Worm (Caenorhabditis elegans) whole organism, L4 larva: Measurements from ENCODE around the gene srx-54.
A peak's percentile ranks its signal among the peaks of the same experiment; 100 is the strongest.

Experiments used
- D1046.2 ChIP-seq: fragments of 200-800 bp; sonication (Bioruptor generic); IDR thresholded peaks from 2 replicates; pipeline ENCODE4 v1.3.6; 2022; ENCODE audit warnings: missing genetic modification characterization, missing compliant biosample characterization
- F26F4.8 ChIP-seq: fragments of 200-800 bp; sonication (Bioruptor generic); conservative IDR thresholded peaks from 2 replicates; pipeline ENCODE4 v1.3.6; 2022; ENCODE audit warnings: missing genetic modification characterization, missing compliant biosample characterization
- F37D6.2 ChIP-seq: sonication (generic microtip); optimal IDR thresholded peaks from 2 replicates; lab custom pipeline; 2016; ENCODE audit warnings: mild to moderate bottlenecking, missing genetic modification characterization, missing compliant biosample characterization
- R02D3.7 ChIP-seq: fragments of 150-350 bp; sonication (generic microtip); optimal IDR thresholded peaks from 3 replicates; lab custom pipeline; 2014; ENCODE audit warnings: missing biosample characterization, missing genetic modification characterization
- Y75B8A.6 ChIP-seq: fragments of 200-800 bp; sonication (Bioruptor generic); IDR thresholded peaks from 2 replicates; pipeline ENCODE4 v1.3.6; 2022; ENCODE audit warnings: missing genetic modification reagents, missing genetic modification characterization, missing compliant biosample characterization
- aly-2 ChIP-seq: sonication (generic microtip); optimal IDR thresholded peaks from 2 replicates; lab custom pipeline; 2018; ENCODE audit warnings: missing biosample characterization, missing genetic modification characterization
- arid-1 ChIP-seq: fragments of 200-800 bp; sonication (Bioruptor generic); conservative IDR thresholded peaks from 2 replicates; pipeline ENCODE4 v1.3.6; 2022; ENCODE audit warnings: missing genetic modification reagents, missing genetic modification characterization, missing compliant biosample characterization
- ceh-28 ChIP-seq: fragments of 150-350 bp; optimal IDR thresholded peaks from 2 replicates; lab custom pipeline; 2014; ENCODE audit warnings: missing biosample characterization, missing genetic modification reagents, missing genetic modification characterization
- ceh-44 ChIP-seq: fragments of 200-800 bp; sonication (Bioruptor generic); IDR thresholded peaks from 2 replicates; pipeline ENCODE4 v1.3.6; 2022; ENCODE audit warnings: missing genetic modification reagents, missing genetic modification characterization, missing compliant biosample characterization
- ces-1 ChIP-seq: fragments of 150-350 bp; sonication (generic microtip); optimal IDR thresholded peaks from 4 replicates; lab custom pipeline; 2014; ENCODE audit warnings: missing biosample characterization, missing genetic modification reagents, missing genetic modification characterization
- cey-2 ChIP-seq: sonication (generic microtip); optimal IDR thresholded peaks from 3 replicates; lab custom pipeline; 2017; ENCODE audit warnings: missing genetic modification characterization, mild to moderate bottlenecking, missing compliant biosample characterization, antibody characterized with exemption, borderline replicate concordance; ENCODE audit not compliant: insufficient read depth
- daf-12 ChIP-seq: fragments of 150-350 bp; optimal IDR thresholded peaks from 2 replicates; lab custom pipeline; 2014; ENCODE audit warnings: missing biosample characterization, missing genetic modification reagents, missing genetic modification characterization
- daf-19 ChIP-seq: fragments of 200-800 bp; sonication (Bioruptor generic); conservative IDR thresholded peaks from 2 replicates; pipeline ENCODE4 v1.3.6; 2022; ENCODE audit warnings: missing genetic modification characterization, missing compliant biosample characterization
- fkh-10 ChIP-seq: fragments of 150-350 bp; optimal IDR thresholded peaks from 2 replicates; lab custom pipeline; 2014; ENCODE audit warnings: missing biosample characterization, missing genetic modification reagents, missing genetic modification characterization
- hlh-11 ChIP-seq: fragments of 200-800 bp; sonication (Bioruptor generic); optimal IDR thresholded peaks from 2 replicates; lab custom pipeline; 2018; ENCODE audit warnings: mild to moderate bottlenecking, missing genetic modification characterization, missing compliant biosample characterization
- hmg-1.1 ChIP-seq: fragments of 200-800 bp; sonication (Bioruptor generic); IDR thresholded peaks from 2 replicates; pipeline ENCODE4 v1.3.6; 2022; ENCODE audit warnings: missing genetic modification reagents, missing genetic modification characterization, missing compliant biosample characterization
- lim-7 ChIP-seq: fragments of 200-800 bp; sonication (Bioruptor generic); IDR thresholded peaks from 2 replicates; pipeline ENCODE4 v1.3.6; 2022; ENCODE audit warnings: missing genetic modification characterization, missing compliant biosample characterization
- lin-38 ChIP-seq: fragments of 200-800 bp; sonication (Bioruptor generic); IDR thresholded peaks from 2 replicates; pipeline ENCODE4 v1.3.6; 2022; ENCODE audit warnings: missing genetic modification reagents, missing genetic modification characterization, missing compliant biosample characterization
- lir-3 ChIP-seq: sonication (generic microtip); optimal IDR thresholded peaks from 2 replicates; lab custom pipeline; 2016; ENCODE audit warnings: mild to moderate bottlenecking, missing genetic modification characterization, missing compliant biosample characterization
- mdl-1 ChIP-seq, 2 experiments: fragments of 150-350 bp in 1 of 2; sonication (generic microtip) in 1 of 2; optimal IDR thresholded peaks; 2 replicates each; lab custom pipeline; 2014 to 2017; ENCODE audit warnings: missing biosample characterization in 2 of 2, missing genetic modification characterization in 2 of 2
- mxl-2 ChIP-seq: fragments of 200-800 bp; sonication (Bioruptor generic); conservative IDR thresholded peaks from 2 replicates; pipeline ENCODE4 v1.3.6; 2022; ENCODE audit warnings: missing genetic modification reagents, missing genetic modification characterization, missing compliant biosample characterization
- nhr-237 ChIP-seq: sonication (generic microtip); optimal IDR thresholded peaks from 2 replicates; lab custom pipeline; 2017; ENCODE audit warnings: missing biosample characterization, missing genetic modification characterization
- nhr-25 ChIP-seq: sonication (generic microtip); optimal IDR thresholded peaks from 2 replicates; lab custom pipeline; 2017; ENCODE audit warnings: missing genetic modification characterization, mild to moderate bottlenecking, missing compliant biosample characterization, antibody characterized with exemption, moderate library complexity, borderline replicate concordance; ENCODE audit not compliant: insufficient read depth
- pha-4 ChIP-seq, 2 experiments: fragments of 150-350 bp in 1 of 2; fragments of 200-800 bp in 1 of 2; sonication (Bioruptor generic) in 1 of 2; IDR thresholded peaks in 1 of 2; optimal IDR thresholded peaks in 1 of 2; 2 replicates each; pipeline versions ENCODE4 v1.3.6 to Lab custom; 2014 to 2022; ENCODE audit warnings: missing genetic modification characterization in 2 of 2, missing genetic modification reagents in 2 of 2, missing biosample characterization in 1 of 2, missing compliant biosample characterization in 1 of 2
- saeg-2 ChIP-seq: fragments of 200-800 bp; sonication (Bioruptor generic); IDR thresholded peaks from 2 replicates; pipeline ENCODE4 v1.3.6; 2022; ENCODE audit warnings: missing genetic modification reagents, missing genetic modification characterization, missing compliant biosample characterization
- spr-3 ChIP-seq: fragments of 200-800 bp; sonication (Bioruptor generic); optimal IDR thresholded peaks from 2 replicates; lab custom pipeline; 2018; ENCODE audit warnings: mild to moderate bottlenecking, missing genetic modification characterization, missing compliant biosample characterization
- unc-130 ChIP-seq: sonication (generic microtip); optimal IDR thresholded peaks from 2 replicates; lab custom pipeline; 2016; ENCODE audit warnings: missing genetic modification reagents, missing genetic modification characterization, missing compliant biosample characterization
- unc-62 ChIP-seq, 3 experiments: fragments of 150-350 bp in 1 of 3; sonication (generic microtip); optimal IDR thresholded peaks in 2 of 3; peaks in 1 of 3; 1 replicate in 1 of 3; 2 replicates in 2 of 3; lab custom pipeline; 2014 to 2017; ENCODE audit warnings: missing biosample characterization in 3 of 3, missing genetic modification characterization in 3 of 3, missing genetic modification reagents in 3 of 3, missing genotype in 1 of 3
- zag-1 ChIP-seq: fragments of 150-350 bp; optimal IDR thresholded peaks from 2 replicates; lab custom pipeline; 2014; ENCODE audit warnings: missing biosample characterization, missing genetic modification characterization
- ztf-11 ChIP-seq: fragments of 150-350 bp; optimal IDR thresholded peaks from 2 replicates; lab custom pipeline; 2014; ENCODE audit warnings: missing biosample characterization, missing genetic modification characterization
- ztf-7 ChIP-seq: fragments of 150-350 bp; optimal IDR thresholded peaks from 2 replicates; lab custom pipeline; 2014; ENCODE audit warnings: missing biosample characterization, missing genetic modification characterization

The srx-54 gene

ce11 chrV:16973338-16973737 lies 1.7 kb upstream of the srx-54 start:
- TF ChIP-seq daf-12 (tag; lab: Kevin White, UChicago) (no peak), unc-62 (GFP tag; optimal IDR thresholded peaks at IDR 0.05 in 1 of 2; lab: Kevin White, UChicago) (peak in 1 of 2 experiments; percentile 91), unc-62 (tag; optimal IDR thresholded peaks at IDR 0.05; lab: Kevin White, UChicago) (no peak)

ce11 chrV:16980368-16980767 lies 5.3 kb downstream of the srx-54 start, which contains the start of gene srz-54:
TSS of gene srz-54 (plus strand) at chrV:16980668.
- TF ChIP-seq aly-2 (no peak), lin-38 (GFP tag; lab: Robert Waterston, UW) (no peak), ces-1 (GFP tag; lab: Kevin White, UChicago) (no peak), daf-19 (GFP tag; lab: Robert Waterston, UW) (no peak), R02D3.7 (tag; lab: Kevin White, UChicago) (no peak), lim-7 (GFP tag; lab: Robert Waterston, UW) (no peak), mdl-1 (tag; optimal IDR thresholded peaks at IDR 0.05; lab: Kevin White, UChicago) (no peak), lir-3 (tag; lab: Kevin White, UChicago) (no peak), F37D6.2 (no peak), hlh-11 (tag; lab: Kevin White, UChicago) (no peak), mxl-2 (GFP tag; lab: Robert Waterston, UW) (no peak)
- TF ChIP-seq, all 104 proteins: peak for 0

- TF ChIP-seq cey-2 (tag; lab: Kevin White, UChicago) (no peak), D1046.2 (GFP tag; lab: Robert Waterston, UW) (no peak), hmg-1.1 (no peak), F26F4.8 (GFP tag; lab: Robert Waterston, UW) (no peak), ztf-7 (tag; lab: Kevin White, UChicago) (no peak), lir-3 (tag; lab: Kevin White, UChicago) (no peak), spr-3 (GFP tag; lab: Kevin White, UChicago) (no peak), pha-4 (GFP tag; IDR thresholded peaks at IDR 0.05; lab: Robert Waterston, UW) (no peak), pha-4 (tag; optimal IDR thresholded peaks at IDR 0.05; lab: Kevin White, UChicago) (no peak), ceh-44 (GFP tag; lab: Robert Waterston, UW) (no peak)
Measured at ce11 chrV:16987035-16987434, 12.0 kb downstream of the srx-54 start, which contains the start of gene Y102A5C.40. TSS of gene Y102A5C.40 (minus strand) at chrV:16987135.

- TF ChIP-seq arid-1 (GFP tag; lab: Robert Waterston, UW): no peak
- peak in 1 of 2 experiments; percentile 97 for TF ChIP-seq unc-62 (GFP tag; optimal IDR thresholded peaks at IDR 0.05 in 1 of 2; lab: Kevin White, UChicago)
- TF ChIP-seq unc-62 (tag; optimal IDR thresholded peaks at IDR 0.05; lab: Kevin White, UChicago): no peak
Measured at ce11 chrV:16987783-16988182, 12.8 kb downstream of the srx-54 start.

ce11 chrV:16988614-16989013 lies 13.6 kb downstream of the srx-54 start, which contains the start of gene Y102A5C.27:
TSS of gene Y102A5C.27 (minus strand) at chrV:16988714.
- TF ChIP-seq ztf-11 (tag; lab: Kevin White, UChicago): no peak
- no peak for TF ChIP-seq nhr-25 (tag; lab: Kevin White, UChicago)
- TF ChIP-seq ceh-28: no peak
- TF ChIP-seq fkh-10 (GFP tag; lab: Kevin White, UChicago): no peak
- no peak for TF ChIP-seq unc-130 (GFP tag; lab: Kevin White, UChicago)
- TF ChIP-seq nhr-237 (tag; lab: Kevin White, UChicago): no peak
- TF ChIP-seq Y75B8A.6 (GFP tag; lab: Robert Waterston, UW): no peak
- no peak for TF ChIP-seq zag-1 (tag; lab: Kevin White, UChicago)
- no peak for TF ChIP-seq mdl-1 (tag; optimal IDR thresholded peaks at IDR 0.05; lab: Kevin White, UChicago)
- TF ChIP-seq saeg-2 (GFP tag; lab: Robert Waterston, UW): no peak
